Worm (Caenorhabditis elegans) whole organism, late embryonic: ENCODE data around the gene mlp-1.
A peak's percentile ranks its signal among the peaks of the same experiment; 100 is the strongest.

Source experiments
- C08G9.2 ChIP-seq: sonication (generic microtip); optimal IDR thresholded peaks from 2 replicates; lab custom pipeline; 2016; ENCODE audit warnings: mild to moderate bottlenecking, missing genetic modification characterization, moderate library complexity, missing compliant biosample characterization
- F13H6.1 ChIP-seq: sonication (generic microtip); optimal IDR thresholded peaks from 2 replicates; lab custom pipeline; 2016; ENCODE audit warnings: missing genetic modification characterization, missing compliant biosample characterization
- K02D7.2 ChIP-seq: sonication (generic microtip); optimal IDR thresholded peaks from 2 replicates; lab custom pipeline; 2017; ENCODE audit warnings: mild to moderate bottlenecking, missing genetic modification characterization, missing compliant biosample characterization
- T23F11.4 ChIP-seq: fragments of 200-800 bp; sonication (Bioruptor generic); optimal IDR thresholded peaks from 2 replicates; lab custom pipeline; 2018; ENCODE audit warnings: mild to moderate bottlenecking, missing genetic modification characterization, missing compliant biosample characterization
- ama-1 ChIP-seq: fragments of 150-350 bp; optimal IDR thresholded peaks from 2 replicates; lab custom pipeline; 2014
- ceh-18 ChIP-seq: sonication (generic microtip); optimal IDR thresholded peaks from 2 replicates; lab custom pipeline; 2016; ENCODE audit warnings: missing genetic modification characterization, missing compliant biosample characterization
- ceh-22 ChIP-seq: sonication (generic microtip); optimal IDR thresholded peaks from 2 replicates; lab custom pipeline; 2017; ENCODE audit warnings: missing biosample characterization, missing genetic modification characterization
- ceh-24 ChIP-seq: sonication (generic microtip); optimal IDR thresholded peaks from 2 replicates; lab custom pipeline; 2016; ENCODE audit warnings: mild to moderate bottlenecking, missing genetic modification characterization, missing compliant biosample characterization
- ceh-30 ChIP-seq: fragments of 150-350 bp; optimal IDR thresholded peaks from 2 replicates; lab custom pipeline; 2014; ENCODE audit warnings: missing biosample characterization, missing genetic modification characterization
- ceh-31 ChIP-seq: sonication (generic microtip); optimal IDR thresholded peaks from 2 replicates; lab custom pipeline; 2016; ENCODE audit warnings: missing genetic modification characterization, missing compliant biosample characterization
- ceh-34 ChIP-seq: sonication (generic microtip); optimal IDR thresholded peaks from 2 replicates; lab custom pipeline; 2016; ENCODE audit warnings: mild to moderate bottlenecking, missing genetic modification characterization, missing compliant biosample characterization
- ceh-45 ChIP-seq: fragments of 200-800 bp; sonication (Bioruptor generic); IDR thresholded peaks from 2 replicates; pipeline ENCODE4 v1.3.6; 2022; ENCODE audit warnings: missing genetic modification reagents, missing genetic modification characterization, missing compliant biosample characterization
- ceh-6 ChIP-seq: fragments of 200-800 bp; sonication (Bioruptor generic); optimal IDR thresholded peaks from 2 replicates; lab custom pipeline; 2018; ENCODE audit warnings: mild to moderate bottlenecking, missing genetic modification characterization, missing compliant biosample characterization
- che-1 ChIP-seq: sonication (generic microtip); optimal IDR thresholded peaks from 2 replicates; lab custom pipeline; 2016; ENCODE audit warnings: mild to moderate bottlenecking, missing genetic modification characterization, missing compliant biosample characterization
- dve-1 ChIP-seq: sonication (generic microtip); optimal IDR thresholded peaks from 2 replicates; lab custom pipeline; 2017; ENCODE audit warnings: antibody characterized with exemption, mild to moderate bottlenecking, missing genetic modification characterization, missing compliant biosample characterization
- elt-2 ChIP-seq: sonication (generic microtip); optimal IDR thresholded peaks from 2 replicates; lab custom pipeline; 2016; ENCODE audit warnings: missing genetic modification reagents, missing genetic modification characterization, missing compliant biosample characterization
- ets-4 ChIP-seq: sonication (generic microtip); optimal IDR thresholded peaks from 2 replicates; lab custom pipeline; 2016; ENCODE audit warnings: missing genetic modification characterization, missing compliant biosample characterization
- fkh-10 ChIP-seq: fragments of 150-350 bp; optimal IDR thresholded peaks from 2 replicates; lab custom pipeline; 2014; ENCODE audit warnings: missing biosample characterization, missing genetic modification reagents, missing genetic modification characterization
- hlh-15 ChIP-seq: sonication (generic microtip); optimal IDR thresholded peaks from 2 replicates; lab custom pipeline; 2016; ENCODE audit warnings: missing genetic modification characterization, missing compliant biosample characterization
- hlh-8 ChIP-seq: sonication (generic microtip); optimal IDR thresholded peaks from 2 replicates; lab custom pipeline; 2016; ENCODE audit warnings: missing genotype, missing genetic modification characterization, missing compliant biosample characterization
- lin-11 ChIP-seq: fragments of 200-800 bp; sonication (Bioruptor generic); optimal IDR thresholded peaks from 2 replicates; lab custom pipeline; 2018; ENCODE audit warnings: mild to moderate bottlenecking, missing genetic modification characterization, missing compliant biosample characterization
- madf-2 ChIP-seq: sonication (generic microtip); optimal IDR thresholded peaks from 2 replicates; lab custom pipeline; 2017; ENCODE audit warnings: missing genetic modification characterization, missing compliant biosample characterization
- mec-3 ChIP-seq: sonication (generic microtip); optimal IDR thresholded peaks from 2 replicates; lab custom pipeline; 2016; ENCODE audit warnings: borderline replicate concordance, missing genetic modification characterization, missing compliant biosample characterization
- nfya-1 ChIP-seq: sonication (generic microtip); optimal IDR thresholded peaks from 2 replicates; lab custom pipeline; 2017; ENCODE audit warnings: missing genetic modification characterization, mild to moderate bottlenecking, missing compliant biosample characterization, antibody characterized with exemption, moderate library complexity
- pat-9 ChIP-seq: fragments of 200-800 bp; sonication (Bioruptor generic); optimal IDR thresholded peaks from 2 replicates; lab custom pipeline; 2018; ENCODE audit warnings: mild to moderate bottlenecking, missing genetic modification characterization, moderate library complexity, missing compliant biosample characterization
- pax-1 ChIP-seq: fragments of 150-350 bp; optimal IDR thresholded peaks from 2 replicates; lab custom pipeline; 2014; ENCODE audit warnings: missing biosample characterization, missing genetic modification characterization
- pros-1 ChIP-seq: fragments of 150-350 bp; optimal IDR thresholded peaks from 2 replicates; lab custom pipeline; 2014; ENCODE audit warnings: missing biosample characterization, missing genetic modification reagents, missing genetic modification characterization
- ref-2 ChIP-seq: sonication (generic microtip); optimal IDR thresholded peaks from 2 replicates; lab custom pipeline; 2016; ENCODE audit warnings: missing genetic modification characterization, missing compliant biosample characterization
- syd-9 ChIP-seq: sonication (generic microtip); optimal IDR thresholded peaks from 2 replicates; lab custom pipeline; 2016; ENCODE audit warnings: mild to moderate bottlenecking, missing genetic modification characterization, moderate library complexity, missing compliant biosample characterization
- tbx-7 ChIP-seq: sonication (generic microtip); optimal IDR thresholded peaks from 2 replicates; lab custom pipeline; 2016; ENCODE audit warnings: missing genotype, missing genetic modification characterization, missing compliant biosample characterization
- unc-3 ChIP-seq, 2 experiments: fragments of 200-800 bp in 1 of 2; sonication (Bioruptor generic) in 1 of 2; sonication (generic microtip) in 1 of 2; conservative IDR thresholded peaks in 1 of 2; optimal IDR thresholded peaks in 1 of 2; 2 replicates each; pipeline versions ENCODE4 v1.3.6 to Lab custom; 2016 to 2022; ENCODE audit warnings: missing compliant biosample characterization in 2 of 2, missing genetic modification characterization in 2 of 2, missing genetic modification reagents in 1 of 2
- unc-55 ChIP-seq: sonication (generic microtip); optimal IDR thresholded peaks from 2 replicates; lab custom pipeline; 2017; ENCODE audit warnings: missing biosample characterization, missing genetic modification reagents, missing genetic modification characterization
- unc-86 ChIP-seq: sonication (generic microtip); optimal IDR thresholded peaks from 2 replicates; lab custom pipeline; 2016; ENCODE audit warnings: missing genetic modification characterization, missing compliant biosample characterization
- ztf-16 ChIP-seq: sonication (generic microtip); optimal IDR thresholded peaks from 2 replicates; lab custom pipeline; 2017; ENCODE audit warnings: missing genetic modification characterization, missing compliant biosample characterization

The mlp-1 gene

ce11 chrIII:5982026-5982425, 7.2 kb upstream of the mlp-1 start, which contains the start of gene frm-2:
Gene frm-2, minus strand, starts transcription at chrIII:5982126.
- no peak for TF ChIP-seq ceh-18 (tag; lab: Kevin White, UChicago)
- no peak for TF ChIP-seq tbx-7 (tag; lab: Kevin White, UChicago)
- no peak for TF ChIP-seq lin-11 (tag; lab: Kevin White, UChicago)
- no peak for TF ChIP-seq ceh-22 (tag; lab: Kevin White, UChicago)
- no peak for TF ChIP-seq fkh-10 (GFP tag; lab: Kevin White, UChicago)
- no peak for TF ChIP-seq pros-1 (tag; lab: Kevin White, UChicago)
- TF ChIP-seq madf-2 (tag; lab: Kevin White, UChicago), result no peak
- no peak for TF ChIP-seq che-1 (tag; lab: Kevin White, UChicago)
- TF ChIP-seq hlh-15 (tag; lab: Kevin White, UChicago), result no peak
- TF ChIP-seq syd-9 (tag; lab: Kevin White, UChicago), result no peak
- no peak for TF ChIP-seq C08G9.2 (tag; lab: Kevin White, UChicago)
- TF ChIP-seq ceh-34 (tag; lab: Kevin White, UChicago), result no peak

DNA sequence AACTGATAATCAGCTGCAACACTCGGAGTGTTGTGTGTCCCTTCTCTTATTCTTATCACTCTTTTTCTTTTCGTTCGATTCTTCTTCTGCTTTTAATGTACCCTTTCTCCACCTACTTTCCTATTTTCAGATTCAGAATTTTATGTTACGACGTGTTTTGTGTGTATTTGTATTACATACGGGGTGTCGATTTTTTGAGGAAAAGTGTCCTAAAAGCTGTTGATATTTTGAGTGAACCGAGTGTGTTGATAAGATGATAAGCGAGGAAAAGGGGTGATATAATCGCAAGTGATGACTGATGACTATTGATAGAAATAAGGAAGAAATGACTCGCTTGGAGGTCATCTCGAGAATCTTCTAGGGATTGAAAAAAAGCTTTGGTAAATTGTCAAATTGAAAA, 6.6 kb upstream of the mlp-1 start:
- TF ChIP-seq unc-3 (GFP tag; conservative IDR thresholded peaks at IDR 0.05; lab: Robert Waterston, UW) (no peak), unc-3 (tag; optimal IDR thresholded peaks at IDR 0.05; lab: Kevin White, UChicago) (no peak), elt-2 (peak; percentile 94)

DNA sequence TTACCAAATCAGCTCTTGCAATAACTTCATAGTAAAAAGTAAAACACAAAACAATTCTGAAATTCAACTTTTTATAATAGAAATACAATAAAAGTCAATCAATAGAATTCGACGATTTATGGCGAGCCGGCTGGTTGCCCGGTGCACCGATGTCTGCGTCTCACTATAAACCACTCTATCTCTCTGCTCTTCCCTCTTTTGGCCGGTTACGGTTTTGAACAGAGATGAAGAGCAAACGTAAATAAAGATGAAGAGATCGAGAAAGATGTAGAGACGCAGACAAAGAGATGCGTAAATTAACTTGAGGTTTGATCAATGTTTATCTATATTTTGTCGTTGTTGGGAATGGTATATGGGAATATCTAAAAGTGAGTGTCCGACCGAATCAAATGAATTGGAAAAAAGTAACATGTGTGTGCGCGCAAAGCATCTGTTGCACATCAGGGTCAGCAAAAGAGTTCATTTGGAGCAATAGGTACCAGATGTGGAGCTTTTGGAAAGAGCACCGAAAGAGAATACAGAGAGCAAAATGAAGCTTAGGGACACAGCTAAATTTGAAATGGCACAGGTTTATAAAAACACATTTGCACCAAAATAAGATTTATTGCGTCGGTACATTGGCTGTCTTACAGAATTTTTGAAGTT, 5.5 kb upstream of the mlp-1 start:
- TF ChIP-seq pax-1 (tag; lab: Kevin White, UChicago) (peak; percentile 82), che-1 (tag; lab: Kevin White, UChicago) (no peak), ceh-31 (tag; lab: Kevin White, UChicago) (no peak), hlh-8 (tag; lab: Kevin White, UChicago) (peak; percentile 85), unc-55 (GFP tag; lab: Kevin White, UChicago) (no peak)

- TF ChIP-seq hlh-8 (tag; lab: Kevin White, UChicago) (peak; percentile 64), ceh-34 (tag; lab: Kevin White, UChicago) (no peak), ref-2 (tag; lab: Kevin White, UChicago) (peak; percentile 1)
These were observed 1.2 kb upstream of the mlp-1 start for ce11 chrIII:5976021-5976420.

ce11 chrIII:5967640-5968039, 7.2 kb downstream of the mlp-1 start:
- no peak for TF ChIP-seq T23F11.4 (GFP tag; lab: Kevin White, UChicago)
- no peak for TF ChIP-seq K02D7.2 (tag; lab: Kevin White, UChicago)
- no peak for TF ChIP-seq ceh-24 (tag; lab: Kevin White, UChicago)
- TF ChIP-seq nfya-1 (tag; lab: Kevin White, UChicago), result no peak
- no peak for TF ChIP-seq ceh-6 (GFP tag; lab: Kevin White, UChicago)
- no peak for TF ChIP-seq ceh-30 (tag; lab: Kevin White, UChicago)
- TF ChIP-seq pat-9 (tag; lab: Kevin White, UChicago), result no peak
- no peak for TF ChIP-seq unc-3 (GFP tag; conservative IDR thresholded peaks at IDR 0.05; lab: Robert Waterston, UW)
- no peak for TF ChIP-seq unc-3 (tag; optimal IDR thresholded peaks at IDR 0.05; lab: Kevin White, UChicago)
- no peak for TF ChIP-seq hlh-8 (tag; lab: Kevin White, UChicago)
- TF ChIP-seq F13H6.1 (tag; lab: Kevin White, UChicago), result no peak
- no peak for TF ChIP-seq ama-1 (lab: Kevin White, UChicago)
- TF ChIP-seq dve-1, result no peak
- TF ChIP-seq ztf-16 (tag; lab: Kevin White, UChicago), result no peak
- TF ChIP-seq ceh-45 (GFP tag; lab: Robert Waterston, UW), result no peak
- no peak for TF ChIP-seq ets-4
- no peak for TF ChIP-seq fkh-10 (GFP tag; lab: Kevin White, UChicago)
- no peak for TF ChIP-seq unc-86 (tag; lab: Kevin White, UChicago)
- no peak for TF ChIP-seq mec-3 (tag; lab: Kevin White, UChicago)
